Worm (Caenorhabditis elegans) whole organism, L4/young adult: ENCODE measurements around the gene F15H10.9.

ENCODE experiments used
- W03F9.2 ChIP-seq: fragments of 150-350 bp; optimal IDR thresholded peaks from 2 replicates; lab custom pipeline; 2014; ENCODE audit warnings: missing biosample characterization, missing genetic modification characterization
- him-1 ChIP-seq: sonication (generic microtip); optimal IDR thresholded peaks from 2 replicates; lab custom pipeline; 2016; ENCODE audit warnings: missing genotype, missing genetic modification reagents, missing genetic modification characterization, missing compliant biosample characterization

DNA sequence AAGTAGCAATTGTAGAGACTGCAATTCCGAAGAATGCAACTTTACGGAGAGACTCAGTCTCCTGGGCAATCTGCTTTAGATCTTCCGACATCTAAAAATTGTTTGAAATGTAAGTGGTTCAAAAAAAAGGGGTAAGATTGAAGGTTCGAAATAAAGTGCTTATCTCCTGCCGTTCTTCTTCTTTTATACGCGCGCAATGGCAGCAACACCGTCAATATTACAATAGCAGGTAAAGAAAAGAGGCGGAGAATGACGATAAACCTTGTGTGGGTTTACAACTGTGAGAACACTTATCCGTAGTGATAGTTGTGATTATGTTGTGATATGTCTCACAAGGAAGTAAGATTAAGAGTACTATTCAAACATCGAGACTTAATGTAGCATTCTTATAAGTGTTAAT, 7.3 kb upstream of the F15H10.9 start, which contains the start of gene col-13:
- no peak for TF ChIP-seq him-1 (tag; lab: Kevin White, UChicago)
- no peak for TF ChIP-seq W03F9.2 (tag; lab: Kevin White, UChicago)
